Fruit fly (Drosophila melanogaster): ENCODE measurements around the gene CG34174.
A peak's percentile ranks its signal among the peaks of the same experiment; 100 is the strongest.

The CG34174 gene

dm6 chr2L:2196590-2197474 lies 17.2 kb upstream of the CG34174 start (continued):
- TF ChIP-seq CG9727 (GFP tag; optimal IDR thresholded peaks at IDR 0.05) (peak; percentile 63), NfI (GFP tag; optimal IDR thresholded peaks at IDR 0.05) (peak; percentile 54), CG12071 (GFP tag; optimal IDR thresholded peaks at IDR 0.05) (peak; percentile 48), CG34224 (GFP tag; IDR thresholded peaks at IDR 0.05; ENCODE audit: partially characterized antibody) (no peak), crp (GFP tag; optimal IDR thresholded peaks at IDR 0.05) (peak in 1 of 2 experiments; percentile 54), Ada2b (GFP tag; IDR thresholded peaks at IDR 0.05) (no peak), CG17385 (GFP tag; optimal IDR thresholded peaks at IDR 0.05) (peak; percentile 3), tgo (GFP tag; IDR thresholded peaks at IDR 0.05) (no peak), Antp (GFP tag; optimal IDR thresholded peaks at IDR 0.05) (peak; percentile 18), nerfin-1 (tag; optimal IDR thresholded peaks at IDR 0.05) (peak; percentile 40), vfl (GFP tag; optimal IDR thresholded peaks at IDR 0.05) (peak; percentile 11), BtbVII (GFP tag; optimal IDR thresholded peaks at IDR 0.05) (peak; percentile 78), ind (GFP tag; optimal IDR thresholded peaks at IDR 0.05) (peak; percentile 13), CG13775 (GFP tag; optimal IDR thresholded peaks at IDR 0.05) (peak; percentile 55), dimm (GFP tag; IDR thresholded peaks at IDR 0.05) (no peak), CTCF (GFP tag; optimal IDR thresholded peaks at IDR 0.05) (peak; percentile 26), gsb-n (tag; optimal IDR thresholded peaks at IDR 0.05) (peak; percentile 98), stwl (tag; optimal IDR thresholded peaks at IDR 0.05) (peak; percentile 18), cg (GFP tag; optimal IDR thresholded peaks at IDR 0.05) (peak; percentile 98), CG4854 (GFP tag; optimal IDR thresholded peaks at IDR 0.05) (no peak), CG13894 (tag; optimal IDR thresholded peaks at IDR 0.05) (peak; percentile 93), pros (GFP tag; optimal IDR thresholded peaks at IDR 0.05) (peak; percentile 91), CG18599 (GFP tag; optimal IDR thresholded peaks at IDR 0.05) (peak; percentile 73), Poxn (GFP tag; IDR thresholded peaks at IDR 0.05) (no peak), HHEX (GFP tag; optimal IDR thresholded peaks at IDR 0.05) (peak; percentile 76), ac (GFP tag; optimal IDR thresholded peaks at IDR 0.05) (peak; percentile 39), chinmo (GFP tag; IDR thresholded peaks at IDR 0.05; ENCODE audit: partially characterized antibody) (no peak), Scr (GFP tag; IDR thresholded peaks at IDR 0.05; ENCODE audit: partially characterized antibody) (no peak), tna (GFP tag; IDR thresholded peaks at IDR 0.05; ENCODE audit: partially characterized antibody) (no peak), Fer1 (GFP tag; optimal IDR thresholded peaks at IDR 0.05) (peak; percentile 89), CG6689 (GFP tag; IDR thresholded peaks at IDR 0.05) (no peak), Nf-YB (GFP tag; optimal IDR thresholded peaks at IDR 0.05) (peak; percentile 80), CG9932 (GFP tag; IDR thresholded peaks at IDR 0.05) (no peak), CG30020 (tag; optimal IDR thresholded peaks at IDR 0.05) (no peak), CG3726 (GFP tag; IDR thresholded peaks at IDR 0.05) (no peak), emc (GFP tag; optimal IDR thresholded peaks at IDR 0.05) (no peak), ems (GFP tag; optimal IDR thresholded peaks at IDR 0.05) (no peak), crc (GFP tag; optimal IDR thresholded peaks at IDR 0.05) (no peak), tio (GFP tag; optimal IDR thresholded peaks at IDR 0.05) (peak; percentile 24), CG1792 (GFP tag; optimal IDR thresholded peaks at IDR 0.05) (peak; percentile 20), Hmr (GFP tag; optimal IDR thresholded peaks at IDR 0.05) (peak; percentile 85), CG9797 (GFP tag; optimal IDR thresholded peaks at IDR 0.05) (no peak), ranshi (GFP tag; IDR thresholded peaks at IDR 0.05) (no peak), CG2120 (GFP tag; optimal IDR thresholded peaks at IDR 0.05) (peak; percentile 70), insv (GFP tag; optimal IDR thresholded peaks at IDR 0.05) (peak in 1 of 2 experiments; percentile 56), Jarid2 (GFP tag; optimal IDR thresholded peaks at IDR 0.05) (peak; percentile 55), crol (GFP tag; IDR thresholded peaks at IDR 0.05) (no peak), Ets65A (GFP tag) (no peak), gfzf (GFP tag; optimal IDR thresholded peaks at IDR 0.05) (no peak)

Measured in whole organism, embryonic.